Fruit fly (Drosophila melanogaster) whole organism, prepupa: ENCODE results near the gene mab-21.

Source experiments
- Blimp-1 ChIP-seq: fragments of 200-800 bp; sonication (Bioruptor generic); optimal IDR thresholded peaks from 3 replicates; lab custom pipeline; 2017; ENCODE audit warnings: missing biosample characterization, missing genetic modification characterization, mild to moderate bottlenecking, moderate library complexity, missing genetic modification reagents
- CG10669 ChIP-seq: fragments of 200-800 bp; sonication (Bioruptor generic); optimal IDR thresholded peaks from 3 replicates; lab custom pipeline; 2018; ENCODE audit warnings: missing biosample characterization, mild to moderate bottlenecking, missing genetic modification characterization, moderate library complexity
- CG11294 ChIP-seq: fragments of 200-800 bp; sonication (Bioruptor generic); IDR thresholded peaks from 2 replicates; pipeline ENCODE4 v1.3.6; 2022; ENCODE audit warnings: missing biosample characterization, missing genetic modification characterization
- CG11762 ChIP-seq: fragments of 200-800 bp; sonication (Bioruptor generic); optimal IDR thresholded peaks from 3 replicates; lab custom pipeline; 2016; ENCODE audit warnings: missing biosample characterization, missing genetic modification characterization; ENCODE audit not compliant: insufficient read depth
- CG11902 ChIP-seq: fragments of 200-800 bp; sonication (Bioruptor generic); optimal IDR thresholded peaks from 3 replicates; lab custom pipeline; 2016; ENCODE audit warnings: missing biosample characterization, missing genetic modification characterization
- CG15336 ChIP-seq: fragments of 200-800 bp; sonication (Bioruptor generic); IDR thresholded peaks from 2 replicates; pipeline ENCODE4 v1.3.6; 2022; ENCODE audit warnings: missing biosample characterization, missing genetic modification characterization
- CG16779 ChIP-seq: fragments of 200-800 bp; sonication (Bioruptor generic); optimal IDR thresholded peaks from 3 replicates; lab custom pipeline; 2017; ENCODE audit warnings: missing biosample characterization, mild to moderate bottlenecking, missing genetic modification characterization
- CG3032 ChIP-seq: fragments of 200-800 bp; optimal IDR thresholded peaks from 2 replicates; lab custom pipeline; 2019; ENCODE audit warnings: missing biosample characterization, mild to moderate bottlenecking, missing genetic modification characterization, moderate library complexity
- CG34406 ChIP-seq: fragments of 200-800 bp; sonication (Bioruptor generic); optimal IDR thresholded peaks from 3 replicates; lab custom pipeline; 2016; ENCODE audit warnings: missing biosample characterization, missing genetic modification characterization
- CG3919 ChIP-seq: fragments of 200-800 bp; sonication (Bioruptor generic); optimal IDR thresholded peaks from 3 replicates; lab custom pipeline; 2016; ENCODE audit warnings: missing biosample characterization, missing genetic modification characterization
- CG4318 ChIP-seq: fragments of 200-800 bp; sonication (Bioruptor generic); optimal IDR thresholded peaks from 3 replicates; lab custom pipeline; 2017; ENCODE audit warnings: missing biosample characterization, mild to moderate bottlenecking, missing genetic modification characterization
- CG6163 ChIP-seq: fragments of 200-800 bp; sonication (Bioruptor generic); IDR thresholded peaks from 3 replicates; pipeline ENCODE4 v1.3.6; 2022; ENCODE audit warnings: missing biosample characterization, missing genetic modification characterization
- CG6276 ChIP-seq: fragments of 200-800 bp; sonication (Bioruptor generic); optimal IDR thresholded peaks from 2 replicates; lab custom pipeline; 2017; ENCODE audit warnings: missing biosample characterization, mild to moderate bottlenecking, missing genetic modification characterization
- CG7368 ChIP-seq: fragments of 200-800 bp; sonication (Bioruptor generic); optimal IDR thresholded peaks from 3 replicates; lab custom pipeline; 2016; ENCODE audit warnings: missing biosample characterization, missing genetic modification characterization
- CG8119 ChIP-seq: fragments of 200-800 bp; sonication (Bioruptor generic); IDR thresholded peaks from 3 replicates; pipeline ENCODE4 v1.3.6; 2022; ENCODE audit warnings: missing biosample characterization, missing genetic modification characterization
- CG8632 ChIP-seq: fragments of 200-800 bp; sonication (Bioruptor generic); optimal IDR thresholded peaks from 3 replicates; lab custom pipeline; 2016; ENCODE audit warnings: missing biosample characterization, missing genetic modification characterization
- CG9139 ChIP-seq: fragments of 200-800 bp; sonication (Bioruptor generic); optimal IDR thresholded peaks from 3 replicates; lab custom pipeline; 2017; ENCODE audit warnings: missing biosample characterization, mild to moderate bottlenecking, missing genetic modification characterization
- Ets96B ChIP-seq: fragments of 200-800 bp; optimal IDR thresholded peaks from 2 replicates; lab custom pipeline; 2019; ENCODE audit warnings: missing biosample characterization, mild to moderate bottlenecking, missing genetic modification characterization, moderate library complexity
- Gug ChIP-seq: fragments of 200-800 bp; sonication (Bioruptor generic); IDR thresholded peaks from 2 replicates; pipeline ENCODE4 v1.3.6; 2022; ENCODE audit warnings: missing biosample characterization, missing genetic modification characterization
- Hr38 ChIP-seq: sonication (Bioruptor generic); optimal IDR thresholded peaks from 2 replicates; lab custom pipeline; 2016; ENCODE audit warnings: missing biosample characterization, missing genetic modification characterization
- Hr4 ChIP-seq: fragments of 200-800 bp; sonication (Bioruptor generic); optimal IDR thresholded peaks from 3 replicates; lab custom pipeline; 2016; ENCODE audit warnings: missing biosample characterization, missing genetic modification characterization
- Lpt ChIP-seq: fragments of 200-800 bp; sonication (Bioruptor generic); optimal IDR thresholded peaks from 3 replicates; lab custom pipeline; 2016; ENCODE audit warnings: missing biosample characterization, missing genetic modification characterization
- Met ChIP-seq: fragments of 200-800 bp; sonication (Bioruptor generic); optimal IDR thresholded peaks from 3 replicates; lab custom pipeline; 2016; ENCODE audit warnings: missing biosample characterization, missing genetic modification characterization
- OdsH ChIP-seq: fragments of 200-800 bp; sonication (Bioruptor generic); optimal IDR thresholded peaks from 3 replicates; lab custom pipeline; 2016; ENCODE audit warnings: missing biosample characterization, missing genetic modification characterization
- Smox ChIP-seq: fragments of 200-800 bp; sonication (Bioruptor generic); optimal IDR thresholded peaks from 3 replicates; lab custom pipeline; 2016; ENCODE audit warnings: missing biosample characterization, missing genetic modification characterization
- Sox102F ChIP-seq: fragments of 200-800 bp; sonication (Bioruptor generic); optimal IDR thresholded peaks from 2 replicates; lab custom pipeline; 2016; ENCODE audit warnings: missing biosample characterization, mild to moderate bottlenecking, missing genetic modification characterization
- Sox14 ChIP-seq: fragments of 200-800 bp; sonication (Bioruptor generic); optimal IDR thresholded peaks from 3 replicates; lab custom pipeline; 2016; ENCODE audit warnings: missing biosample characterization, missing genetic modification characterization
- Sox15 ChIP-seq: fragments of 200-800 bp; sonication (Bioruptor generic); optimal IDR thresholded peaks from 3 replicates; lab custom pipeline; 2016; ENCODE audit warnings: missing biosample characterization, missing genetic modification characterization
- acj6 ChIP-seq: fragments of 200-800 bp; sonication (Bioruptor generic); optimal IDR thresholded peaks from 3 replicates; lab custom pipeline; 2016; ENCODE audit warnings: missing biosample characterization, missing genetic modification characterization
- cyc ChIP-seq: fragments of 200-800 bp; sonication (Bioruptor generic); optimal IDR thresholded peaks from 3 replicates; lab custom pipeline; 2016; ENCODE audit warnings: missing biosample characterization, missing genetic modification characterization
- dsx ChIP-seq: fragments of 200-800 bp; optimal IDR thresholded peaks from 3 replicates; lab custom pipeline; 2019; ENCODE audit warnings: missing biosample characterization, mild to moderate bottlenecking, missing genetic modification characterization, moderate library complexity; ENCODE audit not compliant: poor library complexity, severe bottlenecking
- eg ChIP-seq: fragments of 200-800 bp; sonication (Bioruptor generic); IDR thresholded peaks from 3 replicates; pipeline ENCODE4 v1.3.6; 2022; ENCODE audit warnings: missing biosample characterization, missing genetic modification characterization
- fd59A ChIP-seq: fragments of 200-800 bp; sonication (Bioruptor generic); optimal IDR thresholded peaks from 2 replicates; lab custom pipeline; 2017; ENCODE audit warnings: missing biosample characterization, mild to moderate bottlenecking, missing genetic modification characterization, missing genetic modification reagents
- fd85E ChIP-seq: fragments of 200-800 bp; sonication (Bioruptor generic); optimal IDR thresholded peaks from 3 replicates; lab custom pipeline; 2016; ENCODE audit warnings: missing biosample characterization, missing genetic modification characterization
- fkh ChIP-seq: fragments of 200-800 bp; sonication (Bioruptor generic); optimal IDR thresholded peaks from 3 replicates; lab custom pipeline; 2017; ENCODE audit warnings: missing biosample characterization, mild to moderate bottlenecking, missing genetic modification characterization, moderate library complexity
- lz ChIP-seq: fragments of 200-800 bp; sonication (Bioruptor generic); optimal IDR thresholded peaks from 3 replicates; lab custom pipeline; 2016; ENCODE audit warnings: missing biosample characterization, missing genetic modification characterization
- net ChIP-seq: fragments of 200-800 bp; sonication (Bioruptor generic); optimal IDR thresholded peaks from 3 replicates; lab custom pipeline; 2016; ENCODE audit warnings: missing biosample characterization, missing genetic modification characterization
- pdm3 ChIP-seq: fragments of 200-800 bp; sonication (Bioruptor generic); optimal IDR thresholded peaks from 3 replicates; lab custom pipeline; 2016; ENCODE audit warnings: missing biosample characterization, missing genetic modification characterization
- salr ChIP-seq, 2 experiments: fragments of 200-800 bp; sonication (Bioruptor generic); optimal IDR thresholded peaks; 3 replicates each; lab custom pipeline; 2016 to 2018; ENCODE audit warnings: missing biosample characterization in 2 of 2, missing genetic modification characterization in 2 of 2, mild to moderate bottlenecking in 1 of 2
- spab ChIP-seq: fragments of 200-800 bp; sonication (Bioruptor generic); optimal IDR thresholded peaks from 2 replicates; lab custom pipeline; 2017; ENCODE audit warnings: missing biosample characterization, mild to moderate bottlenecking, missing genetic modification characterization, missing genetic modification reagents
- ss ChIP-seq, 2 experiments: fragments of 200-800 bp; sonication (Bioruptor generic); optimal IDR thresholded peaks; 2 replicates in 1 of 2; 3 replicates in 1 of 2; lab custom pipeline; 2017 to 2018; ENCODE audit warnings: mild to moderate bottlenecking in 2 of 2, missing biosample characterization in 2 of 2, missing genetic modification characterization in 2 of 2, moderate library complexity in 1 of 2
- topi ChIP-seq: fragments of 200-800 bp; sonication (Bioruptor generic); optimal IDR thresholded peaks from 3 replicates; lab custom pipeline; 2016; ENCODE audit warnings: missing biosample characterization, missing genetic modification characterization
- vri ChIP-seq: fragments of 200-800 bp; sonication (Bioruptor generic); optimal IDR thresholded peaks from 3 replicates; lab custom pipeline; 2016; ENCODE audit warnings: missing biosample characterization, mild to moderate bottlenecking, missing genetic modification characterization

Gene mab-21

dm6 chrX:5980883-5981282 is 32.1 kb downstream of the mab-21 start (continued):
- TF ChIP-seq pdm3 (GFP tag; lab: Kevin White, UChicago) (peak; percentile 79), CG11294 (GFP tag; lab: Robert Waterston, UW) (peak; percentile 72), CG8632 (GFP tag; lab: Kevin White, UChicago) (peak; percentile 77), ss (GFP tag; optimal IDR thresholded peaks at IDR 0.05; lab: Kevin White, UChicago) (peak; percentile 65 to 75), OdsH (GFP tag; lab: Kevin White, UChicago) (peak; percentile 81), Sox15 (peak; percentile 68), cyc (GFP tag; lab: Kevin White, UChicago) (peak; percentile 84), vri (peak; percentile 83), Smox (GFP tag; lab: Kevin White, UChicago) (peak; percentile 85), net (peak; percentile 79), Sox14 (GFP tag; lab: Kevin White, UChicago) (peak; percentile 83), Met (GFP tag; lab: Kevin White, UChicago) (peak; percentile 90), topi (GFP tag; lab: Kevin White, UChicago) (peak; percentile 91), CG11902 (peak; percentile 72), Blimp-1 (GFP tag; lab: Kevin White, UChicago) (peak; percentile 68), CG3919 (peak; percentile 82), Hr38 (GFP tag; lab: Kevin White, UChicago) (no peak), acj6 (GFP tag; lab: Kevin White, UChicago) (peak; percentile 77), CG3032 (peak; percentile 65), fd85E (GFP tag; lab: Kevin White, UChicago) (peak; percentile 29), eg (peak; percentile 80), dsx (peak; percentile 62), CG15336 (GFP tag; lab: Robert Waterston, UW) (peak; percentile 82), CG4318 (GFP tag; lab: Kevin White, UChicago) (peak; percentile 16), CG16779 (tag; lab: Kevin White, UChicago) (peak; percentile 65), CG34406 (GFP tag; lab: Kevin White, UChicago) (peak; percentile 77), Lpt (GFP tag; lab: Kevin White, UChicago) (peak; percentile 47), CG11762 (GFP tag; lab: Kevin White, UChicago) (peak; percentile 69), Ets96B (tag; lab: Kevin White, UChicago) (peak; percentile 56)

- no peak for TF ChIP-seq salr (GFP tag; optimal IDR thresholded peaks at IDR 0.05; lab: Kevin White, UChicago)
- no peak for TF ChIP-seq Hr4 (GFP tag; lab: Kevin White, UChicago)
- TF ChIP-seq Met (GFP tag; lab: Kevin White, UChicago): no peak
- peak; percentile 49; the same call in 1 of the 2 replicates for TF ChIP-seq CG15336 (GFP tag; lab: Robert Waterston, UW)
- TF ChIP-seq fkh (GFP tag; lab: Kevin White, UChicago): no peak
- no peak for TF ChIP-seq fd85E (GFP tag; lab: Kevin White, UChicago)
- TF ChIP-seq CG10669 (GFP tag; lab: Kevin White, UChicago): no peak
- peak; percentile 78 for TF ChIP-seq CG6276 (GFP tag; lab: Kevin White, UChicago)
- TF ChIP-seq CG11294 (GFP tag; lab: Robert Waterston, UW): peak; percentile 38; the same call in 1 of the 2 replicates
- no peak for TF ChIP-seq Sox102F
- no peak for TF ChIP-seq Lpt (GFP tag; lab: Kevin White, UChicago)
- no peak for TF ChIP-seq lz
- TF ChIP-seq Sox15: no peak
- TF ChIP-seq CG9139 (GFP tag; lab: Kevin White, UChicago): no peak
- TF ChIP-seq CG6163 (GFP tag; lab: Robert Waterston, UW): peak; percentile 50; the same call in 2 of the 3 replicates
- TF ChIP-seq eg: peak; percentile 81
- TF ChIP-seq Sox14 (GFP tag; lab: Kevin White, UChicago): no peak
- TF ChIP-seq CG11902: no peak
- no peak for TF ChIP-seq CG7368 (GFP tag; lab: Kevin White, UChicago)
- TF ChIP-seq CG11762 (GFP tag; lab: Kevin White, UChicago): no peak
- TF ChIP-seq fd59A: no peak
- TF ChIP-seq Ets96B (tag; lab: Kevin White, UChicago): no peak
- TF ChIP-seq spab (GFP tag; lab: Kevin White, UChicago): no peak
- no peak for TF ChIP-seq acj6 (GFP tag; lab: Kevin White, UChicago)
- peak; percentile 60; the same call in 2 of the 3 replicates for TF ChIP-seq CG8119 (GFP tag; lab: Robert Waterston, UW)
- TF ChIP-seq pdm3 (GFP tag; lab: Kevin White, UChicago): no peak
- 0 out of 2 replicates have a peak, but pooled peaks have one; percentile 15 for TF ChIP-seq Gug (GFP tag; lab: Robert Waterston, UW)
- TF ChIP-seq, all 60 proteins: peak for 7
Observed at dm6 chrX:5977769-5978168, 35.2 kb downstream of the mab-21 start.
